Fruit fly (Drosophila melanogaster) Kc167 (cell line): ENCODE results near the gene CG13049.

ENCODE experiments used
- Myc ChIP-seq: fragments of >200 bp; optimal IDR thresholded peaks from 2 replicates; lab custom pipeline; 2017; ENCODE audit warnings: missing external identifiers
- Sin3A ChIP-seq: fragments of >200 bp; optimal IDR thresholded peaks from 2 replicates; lab custom pipeline; 2018; ENCODE audit warnings: missing external identifiers
- h ChIP-seq: fragments of >200 bp; optimal IDR thresholded peaks from 3 replicates; lab custom pipeline; 2018; ENCODE audit warnings: missing external identifiers
- insv ChIP-seq: fragments of >200 bp; optimal IDR thresholded peaks from 3 replicates; lab custom pipeline; 2018; ENCODE audit warnings: missing external identifiers
- psq ChIP-seq: fragments of >200 bp; optimal IDR thresholded peaks from 2 replicates; lab custom pipeline; 2017; ENCODE audit warnings: missing external identifiers
- ttk ChIP-seq: sonication (Bioruptor generic); optimal IDR thresholded peaks from 2 replicates; lab custom pipeline; 2017; ENCODE audit warnings: missing external identifiers

The CG13049 gene

dm6 chr3L:16313985-16314384, 32.3 kb upstream of the CG13049 start, which contains the start of gene CG13062:
CG13062 (plus strand) TSS chr3L:16314285.
- TF ChIP-seq Sin3A (lab: Kevin White, UChicago) (no peak), ttk (lab: Kevin White, UChicago) (no peak), insv (no peak), h (lab: Kevin White, UChicago) (no peak), Myc (lab: Kevin White, UChicago) (no peak), psq (lab: Kevin White, UChicago) (no peak)

dm6 chr3L:16309972-16310371, 28.2 kb upstream of the CG13049 start:
- TF ChIP-seq Sin3A (lab: Kevin White, UChicago) (no peak), h (lab: Kevin White, UChicago) (no peak), ttk (lab: Kevin White, UChicago) (no peak), psq (lab: Kevin White, UChicago) (no peak), insv (no peak), Myc (lab: Kevin White, UChicago) (no peak)

- TF ChIP-seq Sin3A (lab: Kevin White, UChicago) (no peak), insv (no peak), h (lab: Kevin White, UChicago) (no peak), psq (lab: Kevin White, UChicago) (no peak), Myc (lab: Kevin White, UChicago) (no peak), ttk (lab: Kevin White, UChicago) (no peak)
Measured at dm6 chr3L:16308380-16308779, 26.6 kb upstream of the CG13049 start, which contains the start of gene CG13042. CG13042 (minus strand) TSS chr3L:16308480.

- TF ChIP-seq h (lab: Kevin White, UChicago) (no peak), insv (no peak), psq (lab: Kevin White, UChicago) (no peak), Sin3A (lab: Kevin White, UChicago) (no peak), ttk (lab: Kevin White, UChicago) (no peak), Myc (lab: Kevin White, UChicago) (no peak)
Measured at dm6 chr3L:16305820-16306650, 24.3 kb upstream of the CG13049 start, which contains the start of the genes CG13043 and CG13063. CG13043 (minus strand) TSS chr3L:16305870. CG13063 (plus strand) TSS chr3L:16306600.

- TF ChIP-seq ttk (lab: Kevin White, UChicago) (no peak), Myc (lab: Kevin White, UChicago) (no peak), insv (no peak), h (lab: Kevin White, UChicago) (no peak), psq (lab: Kevin White, UChicago) (no peak), Sin3A (lab: Kevin White, UChicago) (no peak)
Measured at dm6 chr3L:16303982-16304381, 22.3 kb upstream of the CG13049 start, which contains the start of gene CG43249. CG43249 (plus strand) TSS chr3L:16304282.

- TF ChIP-seq insv: no peak
- no peak for TF ChIP-seq h (lab: Kevin White, UChicago)
- no peak for TF ChIP-seq psq (lab: Kevin White, UChicago)
- TF ChIP-seq ttk (lab: Kevin White, UChicago): no peak
- no peak for TF ChIP-seq Myc (lab: Kevin White, UChicago)
- no peak for TF ChIP-seq Sin3A (lab: Kevin White, UChicago)
Measured at dm6 chr3L:16303078-16303477, 21.3 kb upstream of the CG13049 start, which contains the start of gene CG13044. CG13044 (minus strand) TSS chr3L:16303178.

dm6 chr3L:16301153-16301552, 19.4 kb upstream of the CG13049 start, which contains the start of gene CG4982:
CG4982 (plus strand) TSS chr3L:16301453.
- TF ChIP-seq h (lab: Kevin White, UChicago) (no peak), insv (no peak), ttk (lab: Kevin White, UChicago) (no peak), Myc (lab: Kevin White, UChicago) (no peak), Sin3A (lab: Kevin White, UChicago) (no peak), psq (lab: Kevin White, UChicago) (no peak)

dm6 chr3L:16295447-16295846, 13.7 kb upstream of the CG13049 start, which contains the start of gene CG4962:
CG4962 (minus strand) TSS chr3L:16295547.
- TF ChIP-seq h (lab: Kevin White, UChicago) (no peak), psq (lab: Kevin White, UChicago) (no peak), Myc (lab: Kevin White, UChicago) (no peak), insv (no peak), ttk (lab: Kevin White, UChicago) (no peak), Sin3A (lab: Kevin White, UChicago) (no peak)

- TF ChIP-seq Myc (lab: Kevin White, UChicago) (no peak), Sin3A (lab: Kevin White, UChicago) (no peak), h (lab: Kevin White, UChicago) (no peak), ttk (lab: Kevin White, UChicago) (no peak), psq (lab: Kevin White, UChicago) (no peak), insv (no peak)
Measured at dm6 chr3L:16291678-16292077, 9.9 kb upstream of the CG13049 start.

dm6 chr3L:16290850-16291249, 9.1 kb upstream of the CG13049 start, which contains the start of gene CG13045:
CG13045 (minus strand) TSS chr3L:16290950.
- TF ChIP-seq Sin3A (lab: Kevin White, UChicago) (no peak), Myc (lab: Kevin White, UChicago) (no peak), ttk (lab: Kevin White, UChicago) (no peak), h (lab: Kevin White, UChicago) (no peak), psq (lab: Kevin White, UChicago) (no peak), insv (no peak)

dm6 chr3L:16289067-16289466, 7.3 kb upstream of the CG13049 start:
- no peak for TF ChIP-seq ttk (lab: Kevin White, UChicago)
- TF ChIP-seq h (lab: Kevin White, UChicago): no peak
- no peak for TF ChIP-seq insv
- no peak for TF ChIP-seq Myc (lab: Kevin White, UChicago)
- no peak for TF ChIP-seq psq (lab: Kevin White, UChicago)
- TF ChIP-seq Sin3A (lab: Kevin White, UChicago): no peak
